Worm (Caenorhabditis elegans) whole organism, early embryonic: ENCODE measurements around the gene B0495.5.

Experiments
- B0310.2 ChIP-seq: sonication (generic microtip); optimal IDR thresholded peaks from 2 replicates; lab custom pipeline; 2016; ENCODE audit warnings: mild to moderate bottlenecking, missing genetic modification characterization, missing compliant biosample characterization
- F13C5.2 ChIP-seq: sonication (generic microtip); optimal IDR thresholded peaks from 2 replicates; lab custom pipeline; 2017; ENCODE audit warnings: mild to moderate bottlenecking, missing genetic modification characterization, inconsistent platforms, missing compliant biosample characterization
- aly-1 ChIP-seq: sonication (generic microtip); optimal IDR thresholded peaks from 2 replicates; lab custom pipeline; 2016; ENCODE audit warnings: missing genetic modification characterization, missing compliant biosample characterization
- ama-1 ChIP-seq: fragments of 150-350 bp; optimal IDR thresholded peaks from 2 replicates; lab custom pipeline; 2014
- ceh-13 ChIP-seq: fragments of 200-800 bp; sonication (Bioruptor generic); optimal IDR thresholded peaks from 2 replicates; lab custom pipeline; 2018; ENCODE audit warnings: mild to moderate bottlenecking, missing genetic modification characterization, missing compliant biosample characterization
- ceh-36 ChIP-seq: sonication (generic microtip); optimal IDR thresholded peaks from 2 replicates; lab custom pipeline; 2016; ENCODE audit warnings: missing genetic modification characterization, inconsistent platforms, missing compliant biosample characterization
- ets-7 ChIP-seq: sonication (generic microtip); optimal IDR thresholded peaks from 2 replicates; lab custom pipeline; 2016; ENCODE audit warnings: missing genotype, missing genetic modification characterization, missing compliant biosample characterization
- flt-1 ChIP-seq: fragments of 200-800 bp; sonication (Bioruptor generic); IDR thresholded peaks from 2 replicates; pipeline ENCODE4 v1.3.6; 2022; ENCODE audit warnings: missing genetic modification characterization, missing compliant biosample characterization
- hmbx-1 ChIP-seq: sonication (generic microtip); optimal IDR thresholded peaks from 2 replicates; lab custom pipeline; 2016; ENCODE audit warnings: mild to moderate bottlenecking, missing genetic modification characterization, missing compliant biosample characterization
- hmg-4 ChIP-seq: fragments of 200-800 bp; sonication (Bioruptor generic); optimal IDR thresholded peaks from 2 replicates; lab custom pipeline; 2018; ENCODE audit warnings: mild to moderate bottlenecking, missing genetic modification characterization, missing compliant biosample characterization
- hnd-1 ChIP-seq: sonication (generic microtip); optimal IDR thresholded peaks from 2 replicates; lab custom pipeline; 2016; ENCODE audit warnings: missing genetic modification characterization, missing compliant biosample characterization
- pes-1 ChIP-seq: fragments of 200-800 bp; sonication (Bioruptor generic); IDR thresholded peaks from 2 replicates; pipeline ENCODE4 v1.3.6; 2022; ENCODE audit warnings: missing genetic modification reagents, missing genetic modification characterization, missing compliant biosample characterization
- scrt-1 ChIP-seq: fragments of 200-800 bp; sonication (Bioruptor generic); IDR thresholded peaks from 2 replicates; pipeline ENCODE4 v1.3.6; 2022; ENCODE audit warnings: missing genetic modification characterization, missing compliant biosample characterization
- sea-1 ChIP-seq: fragments of 200-800 bp; sonication (Bioruptor generic); conservative IDR thresholded peaks from 2 replicates; pipeline ENCODE4 v1.3.6; 2022; ENCODE audit warnings: missing genetic modification characterization, missing compliant biosample characterization
- tbx-11 ChIP-seq: fragments of 200-800 bp; sonication (Bioruptor generic); IDR thresholded peaks from 2 replicates; pipeline ENCODE4 v1.3.6; 2022; ENCODE audit warnings: missing genetic modification characterization, missing compliant biosample characterization
- tbx-37 ChIP-seq: fragments of 200-800 bp; sonication (Bioruptor generic); conservative IDR thresholded peaks from 2 replicates; pipeline ENCODE4 v1.3.6; 2022; ENCODE audit warnings: missing genetic modification reagents, missing genetic modification characterization, missing compliant biosample characterization
- tra-4 ChIP-seq: sonication (generic microtip); optimal IDR thresholded peaks from 2 replicates; lab custom pipeline; 2017; ENCODE audit warnings: missing genetic modification characterization, missing compliant biosample characterization

B0495.5 gene

ce11 chrII:7718491-7718890, 20.2 kb upstream of the B0495.5 start, which contains the start of gene cpna-5:
Gene cpna-5, minus strand, starts transcription at chrII:7718591.
- TF ChIP-seq ceh-13 (GFP tag; lab: Kevin White, UChicago) (no peak), F13C5.2 (no peak), B0310.2 (tag; lab: Kevin White, UChicago) (no peak), flt-1 (no peak), hmg-4 (GFP tag; lab: Kevin White, UChicago) (no peak), ets-7 (tag; lab: Kevin White, UChicago) (no peak), ama-1 (lab: Kevin White, UChicago) (no peak), hmbx-1 (tag; lab: Kevin White, UChicago) (no peak), sea-1 (GFP tag; lab: Robert Waterston, UW) (no peak), scrt-1 (GFP tag; lab: Robert Waterston, UW) (no peak)

ce11 chrII:7716112-7716511, 17.8 kb upstream of the B0495.5 start:
- TF ChIP-seq scrt-1 (GFP tag; lab: Robert Waterston, UW) (no peak), tra-4 (tag; lab: Kevin White, UChicago) (no peak), ceh-36 (tag; lab: Kevin White, UChicago) (no peak), pes-1 (GFP tag; lab: Robert Waterston, UW) (no peak), aly-1 (tag; lab: Kevin White, UChicago) (no peak), sea-1 (GFP tag; lab: Robert Waterston, UW) (no peak), F13C5.2 (no peak), ceh-13 (GFP tag; lab: Kevin White, UChicago) (no peak), B0310.2 (tag; lab: Kevin White, UChicago) (no peak), tbx-37 (GFP tag; lab: Robert Waterston, UW) (no peak), ets-7 (tag; lab: Kevin White, UChicago) (no peak), ama-1 (lab: Kevin White, UChicago) (no peak), hmg-4 (GFP tag; lab: Kevin White, UChicago) (no peak), hnd-1 (tag; lab: Kevin White, UChicago) (no peak), hmbx-1 (tag; lab: Kevin White, UChicago) (no peak), flt-1 (no peak), tbx-11 (GFP tag; lab: Robert Waterston, UW) (no peak)

- TF ChIP-seq tbx-11 (GFP tag; lab: Robert Waterston, UW) (no peak), tra-4 (tag; lab: Kevin White, UChicago) (no peak), F13C5.2 (no peak), flt-1 (no peak)
Observed at ce11 chrII:7714614-7715186, 16.4 kb upstream of the B0495.5 start.

ce11 chrII:7709301-7709754, 11.0 kb upstream of the B0495.5 start, which contains the start of gene sre-1:
Gene sre-1, plus strand, starts transcription at chrII:7709704.
- TF ChIP-seq hmg-4 (GFP tag; lab: Kevin White, UChicago) (no peak), sea-1 (GFP tag; lab: Robert Waterston, UW) (no peak), tbx-37 (GFP tag; lab: Robert Waterston, UW) (no peak), B0310.2 (tag; lab: Kevin White, UChicago) (no peak), ama-1 (lab: Kevin White, UChicago) (no peak), hmbx-1 (tag; lab: Kevin White, UChicago) (no peak), F13C5.2 (no peak), tra-4 (tag; lab: Kevin White, UChicago) (no peak), ceh-36 (tag; lab: Kevin White, UChicago) (no peak), pes-1 (GFP tag; lab: Robert Waterston, UW) (no peak), tbx-11 (GFP tag; lab: Robert Waterston, UW) (no peak), ceh-13 (GFP tag; lab: Kevin White, UChicago) (no peak), flt-1 (no peak)

ce11 chrII:7708540-7708939, 10.2 kb upstream of the B0495.5 start, which contains the start of gene B0495.9:
Gene B0495.9, minus strand, starts transcription at chrII:7708710.
- peak; percentile 66 for TF ChIP-seq tra-4 (tag; lab: Kevin White, UChicago)
- TF ChIP-seq F13C5.2, result peak; percentile 95
- peak; percentile 77 for TF ChIP-seq hnd-1 (tag; lab: Kevin White, UChicago)
- TF ChIP-seq ceh-36 (tag; lab: Kevin White, UChicago), result peak; percentile 77
- peak; percentile 49 for TF ChIP-seq hmbx-1 (tag; lab: Kevin White, UChicago)
- TF ChIP-seq ceh-13 (GFP tag; lab: Kevin White, UChicago), result peak; percentile 80
- TF ChIP-seq pes-1 (GFP tag; lab: Robert Waterston, UW), result peak; percentile 91
- TF ChIP-seq hmg-4 (GFP tag; lab: Kevin White, UChicago), result peak; percentile 91
- peak; percentile 85 for TF ChIP-seq flt-1
- TF ChIP-seq sea-1 (GFP tag; lab: Robert Waterston, UW), result peak; percentile 91
- peak; percentile 90 for TF ChIP-seq scrt-1 (GFP tag; lab: Robert Waterston, UW)
- TF ChIP-seq ets-7 (tag; lab: Kevin White, UChicago), result peak; percentile 91
- peak; percentile 84 for TF ChIP-seq tbx-11 (GFP tag; lab: Robert Waterston, UW)
- TF ChIP-seq aly-1 (tag; lab: Kevin White, UChicago), result peak; percentile 83
- TF ChIP-seq B0310.2 (tag; lab: Kevin White, UChicago), result peak; percentile 76
- TF ChIP-seq ama-1 (lab: Kevin White, UChicago), result no peak
- TF ChIP-seq tbx-37 (GFP tag; lab: Robert Waterston, UW), result peak; percentile 81

- TF ChIP-seq ets-7 (tag; lab: Kevin White, UChicago) (no peak), ceh-13 (GFP tag; lab: Kevin White, UChicago) (no peak), hnd-1 (tag; lab: Kevin White, UChicago) (no peak), tbx-37 (GFP tag; lab: Robert Waterston, UW) (no peak), B0310.2 (tag; lab: Kevin White, UChicago) (no peak), tbx-11 (GFP tag; lab: Robert Waterston, UW) (no peak), aly-1 (tag; lab: Kevin White, UChicago) (no peak), sea-1 (GFP tag; lab: Robert Waterston, UW) (no peak), flt-1 (no peak), ceh-36 (tag; lab: Kevin White, UChicago) (no peak), scrt-1 (GFP tag; lab: Robert Waterston, UW) (no peak), tra-4 (tag; lab: Kevin White, UChicago) (no peak), F13C5.2 (no peak)
Observed at ce11 chrII:7707383-7707782, 9.1 kb upstream of the B0495.5 start, which contains the start of gene luc-7L. Gene luc-7L, minus strand, starts transcription at chrII:7707483.
